Worm (Caenorhabditis elegans): ENCODE data around the gene hmit-1.1.
A peak's percentile ranks its signal among the peaks of the same experiment; 100 is the strongest.

The hmit-1.1 gene

DNA sequence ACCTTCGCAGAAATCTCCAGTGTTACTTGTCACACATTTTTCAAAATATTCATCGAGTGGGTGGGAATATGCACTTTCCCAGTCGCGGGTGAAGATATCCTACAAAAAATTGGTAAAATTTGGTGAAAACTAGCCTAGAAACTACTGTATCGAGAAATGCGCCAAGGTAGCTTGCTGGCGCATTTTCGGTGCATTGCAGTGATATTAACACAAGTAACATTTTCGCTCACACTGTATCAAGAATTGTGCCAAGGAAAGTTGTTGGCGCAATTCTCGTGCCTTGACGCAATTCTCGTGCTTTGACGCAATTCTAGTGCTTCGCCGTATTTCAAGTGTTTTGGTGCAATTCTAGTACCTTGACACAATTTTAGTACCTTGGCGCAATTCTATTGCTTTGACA is 56.6 kb downstream of the hmit-1.1 start (continued):
- TF ChIP-seq lin-15B (tag; optimal IDR thresholded peaks at IDR 0.05) (no peak), unc-39 (tag; optimal IDR thresholded peaks at IDR 0.05) (no peak), lin-38 (GFP tag; IDR thresholded peaks at IDR 0.05) (peak; percentile 51), ceh-32 (tag; optimal IDR thresholded peaks at IDR 0.05; ENCODE audit: poor library complexity) (no peak), Y5F2A.4 (GFP tag; optimal IDR thresholded peaks at IDR 0.05) (no peak)
